Fruit fly (Drosophila melanogaster) whole organism, embryonic: Measurements from ENCODE around the gene CG13365.

Experiments
- Awh ChIP-seq: fragments of 200-800 bp; sonication (Bioruptor generic); IDR thresholded peaks from 2 replicates; pipeline ENCODE4, ENCODE4 v1.3.6; 2022; ENCODE audit warnings: missing biosample characterization, missing genetic modification characterization
- C15 ChIP-seq: fragments of 200-800 bp; sonication (Bioruptor generic); IDR thresholded peaks from 3 replicates; pipeline ENCODE4 v1.3.6; 2022; ENCODE audit warnings: missing biosample characterization, missing genetic modification characterization
- CG10321 ChIP-seq: fragments of 200-800 bp; sonication (Bioruptor generic); IDR thresholded peaks from 2 replicates; pipeline ENCODE4 v1.3.6; 2022; ENCODE audit warnings: missing biosample characterization, missing genetic modification characterization
- CG11560 ChIP-seq: fragments of 200-800 bp; sonication (Bioruptor generic); IDR thresholded peaks from 3 replicates; pipeline ENCODE4 v1.3.6; 2022; ENCODE audit warnings: missing biosample characterization, missing genetic modification characterization
- CG12219 ChIP-seq: fragments of 200-800 bp; sonication (Bioruptor generic); optimal IDR thresholded peaks from 3 replicates; lab custom pipeline; 2018; ENCODE audit warnings: missing biosample characterization, mild to moderate bottlenecking, missing genetic modification characterization
- CG1603 ChIP-seq: fragments of 200-800 bp; sonication (Bioruptor generic); optimal IDR thresholded peaks from 2 replicates; lab custom pipeline; 2019; ENCODE audit warnings: missing biosample characterization, mild to moderate bottlenecking, missing genetic modification characterization, moderate library complexity
- CG16815 ChIP-seq: fragments of 200-800 bp; sonication (Bioruptor generic); optimal IDR thresholded peaks from 3 replicates; lab custom pipeline; 2017; ENCODE audit warnings: missing biosample characterization, mild to moderate bottlenecking, missing genetic modification characterization
- CG31388 ChIP-seq: fragments of 200-800 bp; sonication (Bioruptor generic); optimal IDR thresholded peaks from 2 replicates; lab custom pipeline; 2016; ENCODE audit warnings: missing biosample characterization, missing genetic modification characterization
- CG42726 ChIP-seq: fragments of 200-800 bp; sonication (Bioruptor generic); IDR thresholded peaks from 2 replicates; pipeline ENCODE4 v1.3.6; 2022; ENCODE audit warnings: missing biosample characterization, missing genetic modification characterization; ENCODE audit not compliant: partially characterized antibody
- CG5180 ChIP-seq: fragments of 200-800 bp; sonication (Bioruptor generic); optimal IDR thresholded peaks from 3 replicates; lab custom pipeline; 2017; ENCODE audit warnings: missing biosample characterization, missing genetic modification characterization, mild to moderate bottlenecking, moderate library complexity, missing genetic modification reagents
- CG5245 ChIP-seq: fragments of 200-800 bp; sonication (Bioruptor generic); optimal IDR thresholded peaks from 3 replicates; lab custom pipeline; 2016; ENCODE audit warnings: missing biosample characterization, missing genetic modification characterization
- CG5953 ChIP-seq: fragments of 200-800 bp; sonication (Bioruptor generic); IDR thresholded peaks from 2 replicates; pipeline ENCODE4 v1.3.6; 2022; ENCODE audit warnings: missing biosample characterization, missing genetic modification characterization
- CG6254 ChIP-seq: fragments of 200-800 bp; sonication (Bioruptor generic); optimal IDR thresholded peaks from 3 replicates; lab custom pipeline; 2017; ENCODE audit warnings: mild to moderate bottlenecking, missing biosample characterization, missing genetic modification reagents, missing genetic modification characterization
- CG6689 ChIP-seq: fragments of 200-800 bp; sonication (Bioruptor generic); IDR thresholded peaks from 2 replicates; pipeline ENCODE4 v1.3.6; 2022; ENCODE audit warnings: missing biosample characterization, missing genetic modification characterization
- CG7987 ChIP-seq: fragments of 200-800 bp; sonication (Bioruptor generic); optimal IDR thresholded peaks from 2 replicates; lab custom pipeline; 2018; ENCODE audit warnings: missing biosample characterization, mild to moderate bottlenecking, missing genetic modification characterization, moderate library complexity
- CG9609 ChIP-seq: fragments of 200-800 bp; sonication (Bioruptor generic); optimal IDR thresholded peaks from 3 replicates; lab custom pipeline; 2016; ENCODE audit warnings: missing biosample characterization, missing genetic modification characterization
- CG9727 ChIP-seq: fragments of 200-800 bp; sonication (Bioruptor generic); optimal IDR thresholded peaks from 3 replicates; lab custom pipeline; 2017; ENCODE audit warnings: missing biosample characterization, mild to moderate bottlenecking, missing genetic modification characterization
- Deaf1 ChIP-seq: fragments of 200-800 bp; optimal IDR thresholded peaks from 3 replicates; lab custom pipeline; 2019; ENCODE audit warnings: missing biosample characterization, mild to moderate bottlenecking, missing genetic modification characterization, moderate library complexity
- Ets65A ChIP-seq: fragments of 200-800 bp; sonication (Bioruptor generic); peaks from one replicate; lab custom pipeline; 2016; ENCODE audit warnings: missing biosample characterization, missing genetic modification characterization
- GATAe ChIP-seq: fragments of 200-800 bp; sonication (Bioruptor generic); conservative IDR thresholded peaks from 2 replicates; pipeline ENCODE4 v1.3.6; 2022; ENCODE audit warnings: missing biosample characterization, missing genetic modification characterization
- HLH4C ChIP-seq: fragments of 200-800 bp; sonication (Bioruptor generic); IDR thresholded peaks from 3 replicates; pipeline ENCODE4 v1.3.6; 2022; ENCODE audit warnings: missing biosample characterization, missing genetic modification characterization; ENCODE audit not compliant: partially characterized antibody
- Hand ChIP-seq: fragments of 200-800 bp; sonication (Bioruptor generic); optimal IDR thresholded peaks from 2 replicates; lab custom pipeline; 2017; ENCODE audit warnings: mild to moderate bottlenecking, missing biosample characterization, missing genetic modification reagents, missing genetic modification characterization
- Lhr ChIP-seq: fragments of 200-800 bp; sonication (Bioruptor generic); optimal IDR thresholded peaks from 3 replicates; lab custom pipeline; 2017; ENCODE audit warnings: mild to moderate bottlenecking, missing biosample characterization, missing genetic modification reagents, missing genetic modification characterization
- MESR4 ChIP-seq: fragments of 200-800 bp; sonication (Bioruptor generic); optimal IDR thresholded peaks from 2 replicates; lab custom pipeline; 2018; ENCODE audit warnings: missing biosample characterization, mild to moderate bottlenecking, missing genetic modification characterization, moderate library complexity
- Med ChIP-seq: fragments of 200-800 bp; sonication (Bioruptor generic); peaks from one replicate; lab custom pipeline; 2016; ENCODE audit warnings: missing biosample characterization, missing genetic modification characterization, mild to moderate bottlenecking, inconsistent platforms, moderate library complexity
- NC2β ChIP-seq: fragments of 200-800 bp; sonication (Bioruptor generic); optimal IDR thresholded peaks from 2 replicates; lab custom pipeline; 2016; ENCODE audit warnings: missing biosample characterization, missing genetic modification characterization
- Nf-YA ChIP-seq: fragments of 200-800 bp; sonication (Bioruptor generic); IDR thresholded peaks from 2 replicates; pipeline ENCODE4 v1.3.6; 2022; ENCODE audit warnings: missing biosample characterization, missing genetic modification characterization
- Nf-YC ChIP-seq: fragments of 200-800 bp; optimal IDR thresholded peaks from 3 replicates; lab custom pipeline; 2019; ENCODE audit warnings: missing biosample characterization, mild to moderate bottlenecking, missing genetic modification characterization, moderate library complexity
- Sox100B ChIP-seq: fragments of 200-800 bp; sonication (Bioruptor generic); optimal IDR thresholded peaks from 3 replicates; lab custom pipeline; 2018; ENCODE audit warnings: missing biosample characterization, mild to moderate bottlenecking, missing genetic modification characterization
- Usf ChIP-seq: fragments of 200-800 bp; sonication (Bioruptor generic); optimal IDR thresholded peaks from 2 replicates; lab custom pipeline; 2017; ENCODE audit warnings: missing genotype, missing biosample characterization, missing genetic modification characterization
- Xbp1 ChIP-seq: fragments of 200-800 bp; sonication (Bioruptor generic); optimal IDR thresholded peaks from 3 replicates; lab custom pipeline; 2016; ENCODE audit warnings: missing biosample characterization, mild to moderate bottlenecking, missing genetic modification characterization
- ab ChIP-seq: fragments of 200-800 bp; sonication (Bioruptor generic); optimal IDR thresholded peaks from 2 replicates; lab custom pipeline; 2016; ENCODE audit warnings: missing biosample characterization, missing genetic modification characterization
- ac ChIP-seq: fragments of 200-800 bp; sonication (Bioruptor generic); optimal IDR thresholded peaks from 3 replicates; lab custom pipeline; 2017; ENCODE audit warnings: missing biosample characterization, mild to moderate bottlenecking, missing genetic modification characterization
- bab2 ChIP-seq: fragments of 200-800 bp; sonication (Bioruptor generic); optimal IDR thresholded peaks from 2 replicates; lab custom pipeline; 2016; ENCODE audit warnings: missing biosample characterization, missing genetic modification characterization
- cg ChIP-seq: fragments of 200-800 bp; sonication (Bioruptor generic); optimal IDR thresholded peaks from 3 replicates; lab custom pipeline; 2019; ENCODE audit warnings: missing biosample characterization, mild to moderate bottlenecking, missing genetic modification characterization, moderate library complexity
- chif ChIP-seq, 2 experiments: fragments of 200-800 bp; sonication (Bioruptor generic); optimal IDR thresholded peaks; 3 replicates each; lab custom pipeline; 2016; ENCODE audit warnings: missing biosample characterization in 2 of 2, missing genetic modification characterization in 2 of 2
- ci ChIP-seq: fragments of 200-800 bp; sonication (Bioruptor generic); IDR thresholded peaks from 3 replicates; pipeline ENCODE4 v1.3.6; 2022; ENCODE audit warnings: missing biosample characterization, missing genetic modification characterization
- crp ChIP-seq, 2 experiments: fragments of 200-800 bp; sonication (Bioruptor generic); optimal IDR thresholded peaks; 2 replicates in 1 of 2; 3 replicates in 1 of 2; lab custom pipeline; 2017; ENCODE audit warnings: missing biosample characterization in 2 of 2, missing genetic modification characterization in 2 of 2, mild to moderate bottlenecking in 1 of 2, moderate library complexity in 1 of 2
- dimm ChIP-seq: fragments of 200-800 bp; sonication (Bioruptor generic); IDR thresholded peaks from 2 replicates; pipeline ENCODE4 v1.3.6; 2022; ENCODE audit warnings: missing biosample characterization, missing genetic modification characterization
- dmrt99B ChIP-seq: fragments of 200-800 bp; sonication (Bioruptor generic); optimal IDR thresholded peaks from 2 replicates; lab custom pipeline; 2018; ENCODE audit warnings: missing biosample characterization, mild to moderate bottlenecking, missing genetic modification characterization, moderate library complexity
- inv ChIP-seq: fragments of 200-800 bp; sonication (Bioruptor generic); IDR thresholded peaks from 2 replicates; pipeline ENCODE4 v1.3.6; 2022; ENCODE audit warnings: missing biosample characterization, missing genetic modification characterization; ENCODE audit not compliant: partially characterized antibody
- knrl ChIP-seq: fragments of 200-800 bp; sonication (Bioruptor generic); IDR thresholded peaks from 3 replicates; pipeline ENCODE4 v1.3.6; 2022; ENCODE audit warnings: missing biosample characterization, missing genetic modification characterization; ENCODE audit not compliant: partially characterized antibody
- lola ChIP-seq, 3 experiments: fragments of >200 bp in 2 of 3; fragments of 200-800 bp in 1 of 3; sonication (Bioruptor generic) in 1 of 3; optimal IDR thresholded peaks; 2 replicates each; lab custom pipeline; 2017 to 2019; ENCODE audit warnings: missing biosample characterization in 3 of 3, missing genetic modification characterization in 3 of 3, mild to moderate bottlenecking in 1 of 3, moderate library complexity in 1 of 3
- nau ChIP-seq: fragments of 200-800 bp; sonication (Bioruptor generic); optimal IDR thresholded peaks from 3 replicates; lab custom pipeline; 2017; ENCODE audit warnings: missing biosample characterization, mild to moderate bottlenecking, missing genetic modification characterization, missing genetic modification reagents
- nom ChIP-seq: fragments of 200-800 bp; sonication (Bioruptor generic); optimal IDR thresholded peaks from 2 replicates; lab custom pipeline; 2017; ENCODE audit warnings: missing biosample characterization, missing genetic modification characterization, mild to moderate bottlenecking, moderate library complexity, missing genetic modification reagents
- schlank ChIP-seq: fragments of 200-800 bp; sonication (Bioruptor generic); optimal IDR thresholded peaks from 2 replicates; lab custom pipeline; 2018; ENCODE audit warnings: missing biosample characterization, mild to moderate bottlenecking, missing genetic modification characterization
- sens ChIP-seq: fragments of 200-800 bp; sonication (Bioruptor generic); peaks from one replicate; lab custom pipeline; 2016; ENCODE audit warnings: missing biosample characterization, missing genetic modification characterization
- sens-2 ChIP-seq: fragments of 200-800 bp; sonication (Bioruptor generic); IDR thresholded peaks from 2 replicates; pipeline ENCODE4 v1.3.6; 2022; ENCODE audit warnings: missing biosample characterization, missing genetic modification characterization
- shn ChIP-seq: fragments of 200-800 bp; sonication (Bioruptor generic); optimal IDR thresholded peaks from 3 replicates; lab custom pipeline; 2016; ENCODE audit warnings: missing biosample characterization, missing genetic modification characterization
- twi ChIP-seq: fragments of 200-800 bp; optimal IDR thresholded peaks from 2 replicates; lab custom pipeline; 2019; ENCODE audit warnings: missing biosample characterization, mild to moderate bottlenecking, missing genetic modification characterization, moderate library complexity
- vnd ChIP-seq: fragments of 200-800 bp; sonication (Bioruptor generic); IDR thresholded peaks from 3 replicates; pipeline ENCODE4 v1.3.6; 2022; ENCODE audit warnings: missing biosample characterization, missing genetic modification characterization; ENCODE audit not compliant: partially characterized antibody

The CG13365 gene

DNA sequence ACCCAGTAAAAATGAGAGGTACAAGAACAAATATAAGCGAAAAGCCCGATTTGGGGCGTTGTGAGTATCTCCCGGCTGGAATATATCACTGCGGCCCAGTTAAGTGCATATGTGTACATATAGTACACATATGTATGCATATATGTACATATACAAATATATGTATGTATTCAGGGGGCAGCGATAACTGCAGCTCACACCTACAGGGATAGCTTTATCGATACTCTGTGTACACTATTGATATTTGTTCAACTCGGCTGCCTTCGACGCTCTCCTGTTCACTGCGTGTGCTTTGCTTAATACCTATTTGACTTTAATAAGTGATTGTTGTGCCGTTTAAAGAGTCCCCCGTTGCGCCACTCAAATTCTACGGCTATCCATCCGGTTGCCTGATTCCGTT, 39.2 kb downstream of the CG13365 start, which contains the start of gene vnd (continued):
- TF ChIP-seq HLH4C (GFP tag; lab: Robert Waterston, UW) (no peak), CG5245 (GFP tag; lab: Kevin White, UChicago) (peak; percentile 3), bab2 (GFP tag; lab: Kevin White, UChicago) (peak; percentile 31), Hand (no peak), CG6254 (GFP tag; lab: Kevin White, UChicago) (no peak), NC2β (GFP tag; lab: Kevin White, UChicago) (peak; percentile 15), C15 (GFP tag; lab: Robert Waterston, UW) (no peak), nau (GFP tag; lab: Kevin White, UChicago) (no peak), Ets65A (GFP tag; lab: Kevin White, UChicago) (no peak), sens-2 (no peak), nom (GFP tag; lab: Kevin White, UChicago) (peak; percentile 16), ac (GFP tag; lab: Kevin White, UChicago) (peak; percentile 40), CG9727 (GFP tag; lab: Kevin White, UChicago) (peak; percentile 40), Lhr (GFP tag; lab: Kevin White, UChicago) (peak; percentile 12), lola (GFP tag; optimal IDR thresholded peaks at IDR 0.05; lab: Kevin White, UChicago) (peak in 1 of 3 experiments; percentile 29), CG31388 (GFP tag; lab: Kevin White, UChicago) (no peak), cg (peak; percentile 38), CG1603 (peak; percentile 42), sens (GFP tag; lab: Kevin White, UChicago) (peak; percentile 85), schlank (tag; lab: Kevin White, UChicago) (no peak), Xbp1 (GFP tag; lab: Kevin White, UChicago) (no peak), CG12219 (no peak), Usf (GFP tag; lab: Kevin White, UChicago) (no peak), inv (GFP tag; lab: Robert Waterston, UW) (no peak), crp (GFP tag; optimal IDR thresholded peaks at IDR 0.05; lab: Kevin White, UChicago) (no peak), twi (tag; lab: Kevin White, UChicago) (peak; percentile 15), ab (no peak), Sox100B (GFP tag; lab: Kevin White, UChicago) (no peak), vnd (peak; percentile 25; the same call in 1 of the 3 replicates), chif (GFP tag; optimal IDR thresholded peaks at IDR 0.05; lab: Kevin White, UChicago) (no peak)

DNA sequence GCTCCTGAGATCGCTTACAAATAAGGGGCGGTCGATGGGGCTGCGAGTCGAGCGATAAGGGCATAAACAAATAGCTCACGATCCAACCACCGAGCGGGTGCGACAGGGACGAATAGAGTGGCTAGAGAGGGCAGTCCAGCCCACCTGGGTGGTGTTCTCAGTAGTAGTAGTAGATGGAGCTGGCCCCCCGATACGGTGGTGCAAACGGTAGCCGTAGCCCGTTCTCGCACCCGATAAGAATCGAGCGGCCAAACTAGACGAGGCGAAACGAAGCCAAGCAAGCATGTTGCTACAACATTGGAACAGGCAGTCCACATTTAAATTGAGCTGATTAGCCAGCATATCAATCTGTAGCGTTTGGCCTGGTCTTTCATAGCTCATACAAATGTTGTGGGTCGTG, 40.4 kb downstream of the CG13365 start:
- TF ChIP-seq lola (GFP tag; optimal IDR thresholded peaks at IDR 0.05; lab: Kevin White, UChicago): no peak
- TF ChIP-seq MESR4: no peak
- peak; percentile 52 for TF ChIP-seq CG5180 (GFP tag; lab: Kevin White, UChicago)
- TF ChIP-seq GATAe (GFP tag; lab: Robert Waterston, UW): 0 out of 2 replicates have a peak, but pooled peaks have one; percentile 19
- TF ChIP-seq CG16815: no peak
- no peak for TF ChIP-seq CG7987 (GFP tag; lab: Kevin White, UChicago)
- TF ChIP-seq shn (GFP tag; lab: Kevin White, UChicago): no peak
- TF ChIP-seq knrl (GFP tag; lab: Robert Waterston, UW): no peak
- peak; percentile 24; the same call in 1 of the 2 replicates for TF ChIP-seq Nf-YA
- peak; percentile 91 for TF ChIP-seq Nf-YC (tag; lab: Kevin White, UChicago)
- no peak for TF ChIP-seq CG5953 (GFP tag; lab: Robert Waterston, UW)
- TF ChIP-seq CG10321 (GFP tag; lab: Robert Waterston, UW): peak; percentile 84
- no peak for TF ChIP-seq CG42726
- no peak for TF ChIP-seq dmrt99B (tag; lab: Kevin White, UChicago)
- TF ChIP-seq CG9609 (GFP tag; lab: Kevin White, UChicago): no peak
- TF ChIP-seq Awh (GFP tag; lab: Robert Waterston, UW): no peak
- TF ChIP-seq dimm (GFP tag; lab: Robert Waterston, UW): no peak
- TF ChIP-seq CG6689 (GFP tag; lab: Robert Waterston, UW): no peak
- peak; percentile 45; the same call in 1 of the 3 replicates for TF ChIP-seq ci (GFP tag; lab: Robert Waterston, UW)
- TF ChIP-seq Deaf1 (tag; lab: Kevin White, UChicago): peak; percentile 62
- TF ChIP-seq CG11560 (tag; lab: Robert Waterston, UW): no peak
- TF ChIP-seq Med (GFP tag; lab: Kevin White, UChicago): peak; percentile 51
